Worm (Caenorhabditis elegans) whole organism, L4 larva: ENCODE results near the gene Y17D7B.10.

ENCODE experiments used
- ces-1 ChIP-seq: fragments of 150-350 bp; sonication (generic microtip); optimal IDR thresholded peaks from 4 replicates; lab custom pipeline; 2014; ENCODE audit warnings: missing biosample characterization, missing genetic modification reagents, missing genetic modification characterization
- daf-12 ChIP-seq: fragments of 150-350 bp; optimal IDR thresholded peaks from 2 replicates; lab custom pipeline; 2014; ENCODE audit warnings: missing biosample characterization, missing genetic modification reagents, missing genetic modification characterization
- lim-7 ChIP-seq: fragments of 200-800 bp; sonication (Bioruptor generic); IDR thresholded peaks from 2 replicates; pipeline ENCODE4 v1.3.6; 2022; ENCODE audit warnings: missing genetic modification characterization, missing compliant biosample characterization
- lsy-2 ChIP-seq, 2 experiments: fragments of 150-350 bp in 1 of 2; sonication (generic microtip) in 1 of 2; optimal IDR thresholded peaks; 2 replicates each; lab custom pipeline; 2014 to 2017; ENCODE audit warnings: missing biosample characterization in 2 of 2, missing genetic modification characterization in 2 of 2
- madf-9 ChIP-seq: fragments of 200-800 bp; sonication (Bioruptor generic); conservative IDR thresholded peaks from 2 replicates; pipeline ENCODE4 v1.3.6; 2022; ENCODE audit warnings: missing genetic modification reagents, missing genetic modification characterization, missing compliant biosample characterization
- skn-1 ChIP-seq: fragments of 150-350 bp; optimal IDR thresholded peaks from 2 replicates; lab custom pipeline; 2014; ENCODE audit warnings: missing biosample characterization, missing genetic modification characterization
- snpc-1.2 ChIP-seq: fragments of 200-800 bp; sonication (Bioruptor generic); IDR thresholded peaks from 2 replicates; pipeline ENCODE4 v1.3.6; 2022; ENCODE audit warnings: missing genetic modification reagents, missing genetic modification characterization, missing compliant biosample characterization
- snpc-4 ChIP-seq: fragments of 150-350 bp; optimal IDR thresholded peaks from 2 replicates; lab custom pipeline; 2014; ENCODE audit warnings: missing biosample characterization, missing genetic modification characterization
- tag-97 ChIP-seq: fragments of 200-800 bp; sonication (Bioruptor generic); IDR thresholded peaks from 2 replicates; pipeline ENCODE4 v1.3.6; 2022; ENCODE audit warnings: missing genetic modification characterization, missing compliant biosample characterization

- TF ChIP-seq lim-7 (GFP tag; lab: Robert Waterston, UW) (no peak), lsy-2 (tag; optimal IDR thresholded peaks at IDR 0.05; lab: Kevin White, UChicago) (no peak), snpc-1.2 (GFP tag; lab: Robert Waterston, UW) (no peak), skn-1 (tag; lab: Kevin White, UChicago) (no peak), snpc-4 (tag; lab: Kevin White, UChicago) (no peak), ces-1 (GFP tag; lab: Kevin White, UChicago) (no peak), daf-12 (tag; lab: Kevin White, UChicago) (no peak), madf-9 (no peak), tag-97 (GFP tag; lab: Robert Waterston, UW) (no peak)
Measured at ce11 chrV:18827374-18827773, 43.9 kb downstream of the Y17D7B.10 start.
